Fruit fly (Drosophila melanogaster) whole organism, adult: ENCODE data around the gene CG31797.

Experiments used
- CG12768 ChIP-seq: fragments of 200-800 bp; sonication (Bioruptor generic); optimal IDR thresholded peaks from 2 replicates; lab custom pipeline; 2017; ENCODE audit warnings: missing biosample characterization, missing genetic modification characterization, mild to moderate bottlenecking, moderate library complexity, missing genetic modification reagents
- CG14711 ChIP-seq: fragments of 200-800 bp; sonication (Bioruptor generic); optimal IDR thresholded peaks from 2 replicates; lab custom pipeline; 2018; ENCODE audit warnings: missing biosample characterization, mild to moderate bottlenecking, missing genetic modification characterization, moderate library complexity
- CG1620 ChIP-seq: fragments of 200-800 bp; sonication (Bioruptor generic); optimal IDR thresholded peaks from 2 replicates; lab custom pipeline; 2016; ENCODE audit warnings: missing biosample characterization, missing genetic modification characterization
- CG33017 ChIP-seq: fragments of 200-800 bp; sonication (Bioruptor generic); optimal IDR thresholded peaks from 2 replicates; lab custom pipeline; 2018; ENCODE audit warnings: missing biosample characterization, mild to moderate bottlenecking, missing genetic modification characterization, moderate library complexity
- CG5204 ChIP-seq: fragments of 200-800 bp; sonication (Bioruptor generic); optimal IDR thresholded peaks from 2 replicates; lab custom pipeline; 2016; ENCODE audit warnings: missing biosample characterization, missing genetic modification characterization
- CG7045 ChIP-seq: fragments of 200-800 bp; sonication (Bioruptor generic); optimal IDR thresholded peaks from 2 replicates; lab custom pipeline; 2017; ENCODE audit warnings: missing biosample characterization, mild to moderate bottlenecking, missing genetic modification characterization
- CG7101 ChIP-seq: fragments of 200-800 bp; sonication (Bioruptor generic); optimal IDR thresholded peaks from 2 replicates; lab custom pipeline; 2018; ENCODE audit warnings: missing biosample characterization, mild to moderate bottlenecking, missing genetic modification characterization, moderate library complexity
- Hr96 ChIP-seq: fragments of 200-800 bp; sonication (Bioruptor generic); optimal IDR thresholded peaks from 2 replicates; lab custom pipeline; 2016; ENCODE audit warnings: missing biosample characterization, missing genetic modification characterization
- bab1 ChIP-seq: fragments of 200-800 bp; sonication (Bioruptor generic); optimal IDR thresholded peaks from 3 replicates; lab custom pipeline; 2019; ENCODE audit warnings: missing biosample characterization, mild to moderate bottlenecking, missing genetic modification characterization, moderate library complexity
- kay ChIP-seq: fragments of 200-800 bp; sonication (Bioruptor generic); peaks from one replicate; lab custom pipeline; 2016; ENCODE audit warnings: missing biosample characterization, missing genetic modification characterization, borderline replicate concordance
- ovo ChIP-seq: fragments of 200-800 bp; sonication (Bioruptor generic); optimal IDR thresholded peaks from 2 replicates; lab custom pipeline; 2016; ENCODE audit warnings: missing biosample characterization, missing genetic modification characterization
- tj ChIP-seq: fragments of 200-800 bp; sonication (Bioruptor generic); optimal IDR thresholded peaks from 3 replicates; lab custom pipeline; 2017; ENCODE audit warnings: missing biosample characterization, mild to moderate bottlenecking, missing genetic modification characterization, moderate library complexity
- toe ChIP-seq: fragments of 200-800 bp; sonication (Bioruptor generic); optimal IDR thresholded peaks from 2 replicates; lab custom pipeline; 2016; ENCODE audit warnings: missing biosample characterization, missing genetic modification characterization

DNA sequence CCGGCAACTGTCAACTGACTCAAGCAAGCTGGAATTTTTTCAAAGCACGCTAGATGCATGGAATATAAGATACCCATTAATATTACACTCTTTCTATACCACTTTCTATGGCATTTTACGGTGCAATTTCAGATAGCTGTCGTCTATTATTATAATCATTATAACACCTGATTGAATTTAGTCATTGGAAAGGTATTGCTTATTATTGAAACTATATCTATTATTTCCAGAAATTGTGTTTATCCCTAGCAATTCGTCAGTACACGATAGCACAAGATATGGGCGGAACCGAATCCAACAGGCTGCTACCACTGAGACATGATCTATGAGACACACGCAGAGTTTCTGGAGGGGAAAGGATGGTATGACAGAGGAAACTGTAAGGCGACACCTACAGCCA, 42.6 kb downstream of the CG31797 start:
- TF ChIP-seq kay (no peak), CG12768 (no peak), CG14711 (tag; lab: Kevin White, UChicago) (no peak), CG7101 (tag; lab: Kevin White, UChicago) (no peak), ovo (GFP tag; lab: Kevin White, UChicago) (no peak), CG1620 (GFP tag; lab: Kevin White, UChicago) (no peak), CG5204 (GFP tag; lab: Kevin White, UChicago) (no peak), CG7045 (GFP tag; lab: Kevin White, UChicago) (no peak), tj (GFP tag; lab: Kevin White, UChicago) (no peak), CG33017 (no peak), bab1 (GFP tag; lab: Kevin White, UChicago) (no peak), Hr96 (GFP tag; lab: Kevin White, UChicago) (no peak), toe (GFP tag; lab: Kevin White, UChicago) (no peak)
